Fruit fly (Drosophila melanogaster) whole organism, embryonic: ENCODE measurements around the gene CG6733.

Experiments used
- Bteb2 ChIP-seq: fragments of 200-800 bp; sonication (Bioruptor generic); optimal IDR thresholded peaks from 2 replicates; lab custom pipeline; 2016; ENCODE audit warnings: missing biosample characterization, missing genetic modification characterization
- CG17829 ChIP-seq: fragments of 200-800 bp; optimal IDR thresholded peaks from 2 replicates; lab custom pipeline; 2019; ENCODE audit warnings: missing biosample characterization, mild to moderate bottlenecking, missing genetic modification characterization, moderate library complexity
- CG18599 ChIP-seq: fragments of 200-800 bp; sonication (Bioruptor generic); optimal IDR thresholded peaks from 3 replicates; lab custom pipeline; 2017; ENCODE audit warnings: missing biosample characterization, missing genetic modification characterization, mild to moderate bottlenecking, moderate library complexity, missing genetic modification reagents
- CG34376 ChIP-seq: fragments of 200-800 bp; sonication (Bioruptor generic); optimal IDR thresholded peaks from 2 replicates; lab custom pipeline; 2018; ENCODE audit warnings: missing biosample characterization, mild to moderate bottlenecking, missing genetic modification characterization
- CG6683 ChIP-seq: fragments of 200-800 bp; sonication (Bioruptor generic); optimal IDR thresholded peaks from 2 replicates; lab custom pipeline; 2017; ENCODE audit warnings: missing biosample characterization, mild to moderate bottlenecking, missing genetic modification characterization, missing genetic modification reagents
- CG7928 ChIP-seq: fragments of 200-800 bp; sonication (Bioruptor generic); optimal IDR thresholded peaks from 2 replicates; lab custom pipeline; 2017; ENCODE audit warnings: missing biosample characterization, mild to moderate bottlenecking, missing genetic modification characterization
- Hsf ChIP-seq: fragments of 200-800 bp; sonication (Bioruptor generic); optimal IDR thresholded peaks from 3 replicates; lab custom pipeline; 2016; ENCODE audit warnings: missing biosample characterization, missing genetic modification characterization
- bowl ChIP-seq: fragments of 200-800 bp; sonication (Bioruptor generic); IDR thresholded peaks from 2 replicates; pipeline ENCODE4 v1.3.6; 2022; ENCODE audit warnings: missing biosample characterization, missing genetic modification characterization
- dan ChIP-seq: fragments of 200-800 bp; sonication (Bioruptor generic); IDR thresholded peaks from 2 replicates; pipeline ENCODE4 v1.3.6; 2022; ENCODE audit warnings: missing biosample characterization, missing genetic modification characterization
- ken ChIP-seq: fragments of 200-800 bp; sonication (Bioruptor generic); IDR thresholded peaks from 3 replicates; pipeline ENCODE4 v1.3.6; 2022; ENCODE audit warnings: missing biosample characterization, missing genetic modification characterization
- scrt ChIP-seq: fragments of 200-800 bp; sonication (Bioruptor generic); optimal IDR thresholded peaks from 2 replicates; lab custom pipeline; 2018; ENCODE audit warnings: missing biosample characterization, mild to moderate bottlenecking, missing genetic modification characterization, moderate library complexity
- sob ChIP-seq: fragments of 200-800 bp; sonication (Bioruptor generic); IDR thresholded peaks from 2 replicates; pipeline ENCODE4 v1.3.6; 2022; ENCODE audit warnings: missing biosample characterization, missing genetic modification characterization

DNA sequence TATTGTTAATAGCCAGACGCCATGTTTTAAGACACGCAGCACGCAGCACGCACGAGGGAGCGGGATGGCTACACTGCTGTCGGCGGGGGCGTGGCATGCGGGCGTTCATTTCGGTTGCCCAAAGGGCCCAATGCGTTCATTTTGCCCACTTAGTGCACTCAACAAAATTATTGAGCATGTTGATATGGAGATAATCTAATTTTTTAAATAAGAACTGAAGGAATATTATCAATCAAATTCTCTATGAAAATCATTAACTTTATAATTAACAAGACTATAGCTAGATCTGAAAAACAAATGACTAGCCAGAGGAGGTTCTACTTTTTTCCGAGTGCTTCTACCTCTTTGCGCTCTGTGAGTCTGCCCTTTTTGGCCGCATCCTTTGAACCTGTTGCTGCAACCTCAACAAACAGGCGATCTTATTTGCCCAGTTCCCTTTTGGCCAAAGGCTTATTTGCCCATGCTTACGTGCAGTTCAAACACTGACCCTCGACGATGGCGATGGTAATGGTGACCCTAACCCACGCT is 35.8 kb downstream of the CG6733 start:
- TF ChIP-seq CG7928 (GFP tag; lab: Kevin White, UChicago): no peak
- no peak for TF ChIP-seq bowl
- TF ChIP-seq Bteb2 (GFP tag; lab: Kevin White, UChicago): no peak
- no peak for TF ChIP-seq Hsf (GFP tag; lab: Kevin White, UChicago)
- TF ChIP-seq CG17829 (tag; lab: Kevin White, UChicago): peak; percentile 39
- TF ChIP-seq CG6683 (GFP tag; lab: Kevin White, UChicago): no peak
- no peak for TF ChIP-seq CG34376 (GFP tag; lab: Kevin White, UChicago)
- TF ChIP-seq ken (GFP tag; lab: Robert Waterston, UW): no peak
- TF ChIP-seq CG18599 (GFP tag; lab: Kevin White, UChicago): no peak
- no peak for TF ChIP-seq sob (GFP tag; lab: Robert Waterston, UW)
- TF ChIP-seq dan: no peak
- no peak for TF ChIP-seq scrt (GFP tag; lab: Kevin White, UChicago)
